Fruit fly (Drosophila melanogaster) whole organism, embryonic: ENCODE data around the gene SdicB.

Experiments used
- Bteb2 ChIP-seq: fragments of 200-800 bp; sonication (Bioruptor generic); optimal IDR thresholded peaks from 2 replicates; lab custom pipeline; 2016; ENCODE audit warnings: missing biosample characterization, missing genetic modification characterization
- CG10959 ChIP-seq: fragments of 200-800 bp; sonication (Bioruptor generic); IDR thresholded peaks from 2 replicates; pipeline ENCODE4 v1.3.6; 2022; ENCODE audit warnings: missing biosample characterization, missing genetic modification characterization
- CG15269 ChIP-seq: fragments of 200-800 bp; sonication (Bioruptor generic); optimal IDR thresholded peaks from 2 replicates; lab custom pipeline; 2018; ENCODE audit warnings: missing biosample characterization, mild to moderate bottlenecking, missing genetic modification characterization, moderate library complexity
- CG1603 ChIP-seq: fragments of 200-800 bp; sonication (Bioruptor generic); optimal IDR thresholded peaks from 2 replicates; lab custom pipeline; 2019; ENCODE audit warnings: missing biosample characterization, mild to moderate bottlenecking, missing genetic modification characterization, moderate library complexity
- CG16779 ChIP-seq: fragments of 200-800 bp; sonication (Bioruptor generic); IDR thresholded peaks from 2 replicates; pipeline ENCODE4 v1.3.6; 2022; ENCODE audit warnings: missing biosample characterization, missing genetic modification characterization
- CG17359 ChIP-seq: fragments of 200-800 bp; sonication (Bioruptor generic); optimal IDR thresholded peaks from 3 replicates; lab custom pipeline; 2018; ENCODE audit warnings: missing biosample characterization, mild to moderate bottlenecking, missing genetic modification characterization, moderate library complexity
- CG2712 ChIP-seq: fragments of 200-800 bp; optimal IDR thresholded peaks from 3 replicates; lab custom pipeline; 2019; ENCODE audit warnings: missing biosample characterization, mild to moderate bottlenecking, missing genetic modification characterization, moderate library complexity
- CG30403 ChIP-seq: fragments of 200-800 bp; sonication (Bioruptor generic); optimal IDR thresholded peaks from 3 replicates; lab custom pipeline; 2016; ENCODE audit warnings: missing biosample characterization, missing genetic modification characterization
- CG32532 ChIP-seq: fragments of 200-800 bp; sonication (Bioruptor generic); IDR thresholded peaks from 2 replicates; pipeline ENCODE4 v1.3.6; 2022; ENCODE audit warnings: missing biosample characterization, missing genetic modification characterization
- CG34376 ChIP-seq: fragments of 200-800 bp; sonication (Bioruptor generic); optimal IDR thresholded peaks from 2 replicates; lab custom pipeline; 2018; ENCODE audit warnings: missing biosample characterization, mild to moderate bottlenecking, missing genetic modification characterization
- CG4404 ChIP-seq: fragments of 200-800 bp; sonication (Bioruptor generic); IDR thresholded peaks from 2 replicates; pipeline ENCODE4 v1.3.6; 2022; ENCODE audit warnings: missing biosample characterization, missing genetic modification characterization
- CG5180 ChIP-seq: fragments of 200-800 bp; sonication (Bioruptor generic); optimal IDR thresholded peaks from 3 replicates; lab custom pipeline; 2017; ENCODE audit warnings: missing biosample characterization, missing genetic modification characterization, mild to moderate bottlenecking, moderate library complexity, missing genetic modification reagents
- CG7271 ChIP-seq: fragments of 200-800 bp; sonication (Bioruptor generic); optimal IDR thresholded peaks from 2 replicates; lab custom pipeline; 2018; ENCODE audit warnings: missing biosample characterization, mild to moderate bottlenecking, missing genetic modification characterization, moderate library complexity
- CG8478 ChIP-seq: fragments of >200 bp; optimal IDR thresholded peaks from 2 replicates; lab custom pipeline; 2018
- CG9437 ChIP-seq: fragments of 200-800 bp; sonication (Bioruptor generic); optimal IDR thresholded peaks from 2 replicates; lab custom pipeline; 2018; ENCODE audit warnings: missing biosample characterization, mild to moderate bottlenecking, missing genetic modification characterization
- CG9876 ChIP-seq: fragments of 200-800 bp; sonication (Bioruptor generic); optimal IDR thresholded peaks from 2 replicates; lab custom pipeline; 2016; ENCODE audit warnings: missing biosample characterization, missing genetic modification characterization
- Dp ChIP-seq: fragments of 200-800 bp; sonication (Bioruptor generic); optimal IDR thresholded peaks from 2 replicates; lab custom pipeline; 2018; ENCODE audit warnings: missing biosample characterization, mild to moderate bottlenecking, missing genetic modification characterization, moderate library complexity
- Gsc ChIP-seq: fragments of 200-800 bp; sonication (Bioruptor generic); IDR thresholded peaks from 2 replicates; pipeline ENCODE4 v1.3.6; 2022; ENCODE audit warnings: missing biosample characterization, missing genetic modification characterization
- Gug ChIP-seq: fragments of 200-800 bp; sonication (Bioruptor generic); IDR thresholded peaks from 4 replicates; pipeline ENCODE4 v1.3.6; 2022; ENCODE audit warnings: missing biosample characterization, missing genetic modification characterization
- HLHmδ ChIP-seq: fragments of 200-800 bp; sonication (Bioruptor generic); optimal IDR thresholded peaks from 2 replicates; lab custom pipeline; 2018; ENCODE audit warnings: missing biosample characterization, mild to moderate bottlenecking, missing genetic modification characterization, moderate library complexity
- Hand ChIP-seq: fragments of 200-800 bp; sonication (Bioruptor generic); optimal IDR thresholded peaks from 2 replicates; lab custom pipeline; 2017; ENCODE audit warnings: mild to moderate bottlenecking, missing biosample characterization, missing genetic modification reagents, missing genetic modification characterization
- Hey ChIP-seq: fragments of 200-800 bp; sonication (Bioruptor generic); optimal IDR thresholded peaks from 3 replicates; lab custom pipeline; 2018; ENCODE audit warnings: missing biosample characterization, mild to moderate bottlenecking, missing genetic modification characterization
- MESR4 ChIP-seq: fragments of 200-800 bp; sonication (Bioruptor generic); optimal IDR thresholded peaks from 2 replicates; lab custom pipeline; 2018; ENCODE audit warnings: missing biosample characterization, mild to moderate bottlenecking, missing genetic modification characterization, moderate library complexity
- Optix ChIP-seq: fragments of 200-800 bp; sonication (Bioruptor generic); IDR thresholded peaks from 3 replicates; pipeline ENCODE4 v1.3.6; 2022; ENCODE audit warnings: missing biosample characterization, missing genetic modification characterization
- Spps ChIP-seq: fragments of 200-800 bp; sonication (Bioruptor generic); optimal IDR thresholded peaks from 2 replicates; lab custom pipeline; 2018; ENCODE audit warnings: missing biosample characterization, mild to moderate bottlenecking, missing genetic modification characterization
- al ChIP-seq: fragments of 200-800 bp; sonication (Bioruptor generic); IDR thresholded peaks from 2 replicates; pipeline ENCODE4 v1.3.6; 2022; ENCODE audit warnings: missing biosample characterization, missing genetic modification characterization
- br ChIP-seq: fragments of >200 bp; optimal IDR thresholded peaks from 2 replicates; lab custom pipeline; 2017
- bsh ChIP-seq, 2 experiments: fragments of 200-800 bp; sonication (Bioruptor generic); optimal IDR thresholded peaks; 2 replicates each; lab custom pipeline; 2017 to 2018; ENCODE audit warnings: mild to moderate bottlenecking in 2 of 2, missing biosample characterization in 2 of 2, missing genetic modification characterization in 2 of 2, moderate library complexity in 1 of 2
- ci ChIP-seq: fragments of 200-800 bp; sonication (Bioruptor generic); IDR thresholded peaks from 3 replicates; pipeline ENCODE4 v1.3.6; 2022; ENCODE audit warnings: missing biosample characterization, missing genetic modification characterization
- crp ChIP-seq, 2 experiments: fragments of 200-800 bp; sonication (Bioruptor generic); optimal IDR thresholded peaks; 2 replicates in 1 of 2; 3 replicates in 1 of 2; lab custom pipeline; 2017; ENCODE audit warnings: missing biosample characterization in 2 of 2, missing genetic modification characterization in 2 of 2, mild to moderate bottlenecking in 1 of 2, moderate library complexity in 1 of 2
- cwo ChIP-seq: fragments of 200-800 bp; sonication (Bioruptor generic); optimal IDR thresholded peaks from 3 replicates; lab custom pipeline; 2017; ENCODE audit warnings: missing biosample characterization, missing genetic modification characterization, mild to moderate bottlenecking, moderate library complexity, missing genetic modification reagents
- ftz-f1 ChIP-seq: fragments of 200-800 bp; sonication (Bioruptor generic); optimal IDR thresholded peaks from 2 replicates; lab custom pipeline; 2016; ENCODE audit warnings: missing biosample characterization, missing genetic modification characterization
- fu2 ChIP-seq: fragments of 200-800 bp; sonication (Bioruptor generic); optimal IDR thresholded peaks from 2 replicates; lab custom pipeline; 2016; ENCODE audit warnings: missing biosample characterization, missing genetic modification characterization
- grn ChIP-seq: fragments of 200-800 bp; sonication (Bioruptor generic); optimal IDR thresholded peaks from 3 replicates; lab custom pipeline; 2017; ENCODE audit warnings: missing biosample characterization, missing genetic modification characterization
- gro ChIP-seq: fragments of 200-800 bp; sonication (Bioruptor generic); optimal IDR thresholded peaks from 2 replicates; lab custom pipeline; 2016; ENCODE audit warnings: missing biosample characterization, missing genetic modification characterization
- ham ChIP-seq: fragments of 200-800 bp; sonication (Bioruptor generic); IDR thresholded peaks from 2 replicates; pipeline ENCODE4 v1.3.6; 2022; ENCODE audit warnings: missing biosample characterization, missing genetic modification characterization
- hkb ChIP-seq, 2 experiments: fragments of 200-800 bp in 1 of 2; fragments of >200 bp in 1 of 2; sonication (Bioruptor generic) in 1 of 2; IDR thresholded peaks in 1 of 2; optimal IDR thresholded peaks in 1 of 2; 2 replicates each; pipeline versions ENCODE4 v1.3.6 to Lab custom; 2017 to 2022; ENCODE audit warnings: missing biosample characterization in 1 of 2, missing genetic modification characterization in 1 of 2
- ind ChIP-seq: fragments of 200-800 bp; sonication (Bioruptor generic); optimal IDR thresholded peaks from 3 replicates; lab custom pipeline; 2016; ENCODE audit warnings: missing biosample characterization, missing genetic modification characterization
- ken ChIP-seq: fragments of 200-800 bp; sonication (Bioruptor generic); IDR thresholded peaks from 3 replicates; pipeline ENCODE4 v1.3.6; 2022; ENCODE audit warnings: missing biosample characterization, missing genetic modification characterization
- mam ChIP-seq: fragments of 200-800 bp; sonication (Bioruptor generic); optimal IDR thresholded peaks from 3 replicates; lab custom pipeline; 2016; ENCODE audit warnings: missing biosample characterization, missing genetic modification characterization
- pan ChIP-seq, 4 experiments: fragments of >200 bp in 3 of 4; fragments of 200-800 bp in 1 of 4; sonication (Bioruptor generic) in 1 of 4; optimal IDR thresholded peaks in 3 of 4; IDR thresholded peaks in 1 of 4; 2 replicates each; pipeline versions ENCODE4 v1.3.6 to Lab custom; 2017 to 2022; ENCODE audit warnings: missing biosample characterization in 2 of 4, missing genetic modification characterization in 2 of 4, mixed read lengths in 1 of 4
- pros ChIP-seq: fragments of 200-800 bp; sonication (Bioruptor generic); optimal IDR thresholded peaks from 3 replicates; lab custom pipeline; 2019; ENCODE audit warnings: missing biosample characterization, mild to moderate bottlenecking, missing genetic modification characterization, moderate library complexity
- ranshi ChIP-seq: fragments of 200-800 bp; sonication (Bioruptor generic); IDR thresholded peaks from 2 replicates; pipeline ENCODE4 v1.3.6; 2022; ENCODE audit warnings: missing biosample characterization, missing genetic modification characterization
- slbo ChIP-seq: fragments of 200-800 bp; sonication (Bioruptor generic); IDR thresholded peaks from 2 replicates; pipeline ENCODE4 v1.3.6; 2022; ENCODE audit warnings: missing biosample characterization, missing genetic modification characterization
- sob ChIP-seq: fragments of 200-800 bp; sonication (Bioruptor generic); IDR thresholded peaks from 2 replicates; pipeline ENCODE4 v1.3.6; 2022; ENCODE audit warnings: missing biosample characterization, missing genetic modification characterization
- tin ChIP-seq: fragments of 200-800 bp; sonication (Bioruptor generic); optimal IDR thresholded peaks from 3 replicates; lab custom pipeline; 2016; ENCODE audit warnings: missing biosample characterization, missing genetic modification characterization
- tll ChIP-seq, 2 experiments: fragments of 200-800 bp in 1 of 2; fragments of >200 bp in 1 of 2; sonication (Bioruptor generic) in 1 of 2; optimal IDR thresholded peaks; 2 replicates each; lab custom pipeline; 2017 to 2019; ENCODE audit warnings: missing biosample characterization in 2 of 2, missing genetic modification characterization in 2 of 2, mild to moderate bottlenecking in 1 of 2, moderate library complexity in 1 of 2
- ttk ChIP-seq: fragments of 200-800 bp; sonication (Bioruptor generic); IDR thresholded peaks from 2 replicates; pipeline ENCODE4 v2.1.2; 2022; ENCODE audit warnings: missing biosample characterization, missing genetic modification characterization
- unc-4 ChIP-seq: fragments of 200-800 bp; sonication (Bioruptor generic); IDR thresholded peaks from 2 replicates; pipeline ENCODE4 v1.3.6; 2022; ENCODE audit warnings: missing biosample characterization, missing genetic modification characterization; ENCODE audit not compliant: partially characterized antibody
- vvl ChIP-seq: fragments of 200-800 bp; sonication (Bioruptor generic); IDR thresholded peaks from 2 replicates; pipeline ENCODE4 v1.3.6; 2022; ENCODE audit warnings: missing biosample characterization, missing genetic modification characterization

Gene SdicB

dm6 chrX:20159679-20160140 is 49.7 kb downstream of the SdicB start, which contains the start of gene Rab35 (continued):
- TF ChIP-seq fu2 (no peak), CG9437 (GFP tag; lab: Kevin White, UChicago) (no peak), vvl (peak; percentile 34; the same call in 1 of the 2 replicates), hkb (optimal IDR thresholded peaks at IDR 0.05; lab: Kevin White, UChicago) (no peak), hkb (GFP tag; IDR thresholded peaks at IDR 0.05; lab: Robert Waterston, UW) (no peak), HLHmδ (no peak), CG32532 (GFP tag; lab: Robert Waterston, UW) (0 out of 2 replicates have a peak, but pooled peaks have one; percentile 13), Hand (GFP tag; lab: Kevin White, UChicago) (no peak), CG9876 (GFP tag; lab: Kevin White, UChicago) (no peak), CG17359 (peak; percentile 46), cwo (GFP tag; lab: Kevin White, UChicago) (no peak), ken (GFP tag; lab: Robert Waterston, UW) (no peak), Bteb2 (GFP tag; lab: Kevin White, UChicago) (no peak), Gug (GFP tag; lab: Robert Waterston, UW) (peak; percentile 25; the same call in 1 of the 4 replicates), CG34376 (GFP tag; lab: Kevin White, UChicago) (no peak), grn (no peak), sob (peak; percentile 5; the same call in 1 of the 2 replicates), CG7271 (tag; lab: Kevin White, UChicago) (no peak), pros (GFP tag; lab: Kevin White, UChicago) (no peak), Hey (tag; lab: Kevin White, UChicago) (no peak), Spps (tag; lab: Kevin White, UChicago) (no peak), CG15269 (tag; lab: Kevin White, UChicago) (no peak), CG5180 (GFP tag; lab: Kevin White, UChicago) (no peak), Gsc (GFP tag; lab: Robert Waterston, UW) (no peak), tin (peak; percentile 18), crp (GFP tag; optimal IDR thresholded peaks at IDR 0.05; lab: Kevin White, UChicago) (no peak), CG10959 (GFP tag; lab: Robert Waterston, UW) (no peak), ci (GFP tag; lab: Robert Waterston, UW) (no peak), ttk (no peak), CG4404 (GFP tag; lab: Robert Waterston, UW) (no peak), CG30403 (GFP tag; lab: Kevin White, UChicago) (peak; percentile 47), CG16779 (no peak), CG8478 (no peak), bsh (GFP tag; optimal IDR thresholded peaks at IDR 0.05; lab: Kevin White, UChicago) (no peak), ftz-f1 (GFP tag; lab: Kevin White, UChicago) (no peak), al (GFP tag; lab: Robert Waterston, UW) (no peak), slbo (GFP tag; lab: Robert Waterston, UW) (peak; percentile 9; the same call in 1 of the 2 replicates), tll (GFP tag; optimal IDR thresholded peaks at IDR 0.05; lab: Kevin White, UChicago) (no peak), pan (optimal IDR thresholded peaks at IDR 0.05; lab: Kevin White, UChicago) (no peak), pan (GFP tag; optimal IDR thresholded peaks at IDR 0.05 in 1 of 2, IDR thresholded peaks at IDR 0.05 in 1 of 2) (no peak), Optix (no peak), gro (GFP tag; lab: Kevin White, UChicago) (no peak), mam (GFP tag; lab: Kevin White, UChicago) (peak; percentile 37), ham (no peak), unc-4 (GFP tag; lab: Robert Waterston, UW) (peak; percentile 92), MESR4 (peak; percentile 82), ind (GFP tag; lab: Kevin White, UChicago) (peak; percentile 21), ranshi (GFP tag; lab: Robert Waterston, UW) (peak; percentile 12; the same call in 1 of the 2 replicates), CG2712 (peak; percentile 37), CG1603 (tag; lab: Kevin White, UChicago) (peak; percentile 82), br (lab: Kevin White, UChicago) (no peak), Dp (peak; percentile 86)
